Worm (Caenorhabditis elegans) whole organism, L4/young adult: Measurements from ENCODE around the gene lpin-1.

Experiments
- W03F9.2 ChIP-seq: fragments of 150-350 bp; optimal IDR thresholded peaks from 2 replicates; lab custom pipeline; 2014; ENCODE audit warnings: missing biosample characterization, missing genetic modification characterization
- him-1 ChIP-seq: sonication (generic microtip); optimal IDR thresholded peaks from 2 replicates; lab custom pipeline; 2016; ENCODE audit warnings: missing genotype, missing genetic modification reagents, missing genetic modification characterization, missing compliant biosample characterization

DNA sequence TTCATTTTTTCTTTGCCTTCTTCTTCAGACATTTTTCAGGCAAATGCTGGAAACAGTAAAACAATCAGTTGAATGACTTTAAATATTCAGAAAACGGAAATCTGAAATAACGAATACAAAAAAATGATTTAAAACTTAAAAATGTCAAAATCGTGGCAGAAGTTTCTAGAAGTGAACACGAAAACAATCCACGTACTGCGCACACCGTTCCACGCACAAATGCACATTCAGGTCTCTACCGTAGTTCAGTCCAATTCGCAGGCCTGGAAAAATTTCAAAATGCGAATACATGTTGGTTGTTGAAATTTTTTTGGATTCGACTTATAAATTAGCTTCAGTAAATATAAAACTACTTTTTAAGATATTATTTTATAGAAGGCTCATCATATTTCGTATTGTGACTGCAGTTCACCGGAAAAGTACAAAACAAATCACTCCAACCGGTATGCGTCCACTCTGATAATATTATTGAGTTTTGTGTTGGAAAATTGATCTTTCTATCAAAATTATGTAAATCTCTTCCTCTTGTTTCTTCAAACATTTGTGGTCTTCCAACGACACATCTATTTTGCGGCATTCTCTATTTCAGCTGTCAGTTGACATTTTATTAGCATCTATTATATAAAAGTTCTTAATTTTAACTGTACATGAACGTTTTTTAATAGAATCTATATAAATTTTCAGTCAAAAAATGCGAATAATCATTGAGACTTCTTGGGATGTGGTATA, 18.1 kb upstream of the lpin-1 start, which contains the start of the genes mip-2 and F58G11.4:
- TF ChIP-seq W03F9.2 (no peak), him-1 (tag; lab: Kevin White, UChicago) (no peak)
